Worm (Caenorhabditis elegans) whole organism, early embryonic: ENCODE data around the gene srh-28.

ENCODE experiments used
- B0310.2 ChIP-seq: sonication (generic microtip); optimal IDR thresholded peaks from 2 replicates; lab custom pipeline; 2016; ENCODE audit warnings: mild to moderate bottlenecking, missing genetic modification characterization, missing compliant biosample characterization
- F13C5.2 ChIP-seq: sonication (generic microtip); optimal IDR thresholded peaks from 2 replicates; lab custom pipeline; 2017; ENCODE audit warnings: mild to moderate bottlenecking, missing genetic modification characterization, inconsistent platforms, missing compliant biosample characterization
- aly-1 ChIP-seq: sonication (generic microtip); optimal IDR thresholded peaks from 2 replicates; lab custom pipeline; 2016; ENCODE audit warnings: missing genetic modification characterization, missing compliant biosample characterization
- ama-1 ChIP-seq: fragments of 150-350 bp; optimal IDR thresholded peaks from 2 replicates; lab custom pipeline; 2014
- ceh-13 ChIP-seq: fragments of 200-800 bp; sonication (Bioruptor generic); optimal IDR thresholded peaks from 2 replicates; lab custom pipeline; 2018; ENCODE audit warnings: mild to moderate bottlenecking, missing genetic modification characterization, missing compliant biosample characterization
- ceh-36 ChIP-seq: sonication (generic microtip); optimal IDR thresholded peaks from 2 replicates; lab custom pipeline; 2016; ENCODE audit warnings: missing genetic modification characterization, inconsistent platforms, missing compliant biosample characterization
- ets-7 ChIP-seq: sonication (generic microtip); optimal IDR thresholded peaks from 2 replicates; lab custom pipeline; 2016; ENCODE audit warnings: missing genotype, missing genetic modification characterization, missing compliant biosample characterization
- flt-1 ChIP-seq: fragments of 200-800 bp; sonication (Bioruptor generic); IDR thresholded peaks from 2 replicates; pipeline ENCODE4 v1.3.6; 2022; ENCODE audit warnings: missing genetic modification characterization, missing compliant biosample characterization
- hmbx-1 ChIP-seq: sonication (generic microtip); optimal IDR thresholded peaks from 2 replicates; lab custom pipeline; 2016; ENCODE audit warnings: mild to moderate bottlenecking, missing genetic modification characterization, missing compliant biosample characterization
- hmg-4 ChIP-seq: fragments of 200-800 bp; sonication (Bioruptor generic); optimal IDR thresholded peaks from 2 replicates; lab custom pipeline; 2018; ENCODE audit warnings: mild to moderate bottlenecking, missing genetic modification characterization, missing compliant biosample characterization
- hnd-1 ChIP-seq: sonication (generic microtip); optimal IDR thresholded peaks from 2 replicates; lab custom pipeline; 2016; ENCODE audit warnings: missing genetic modification characterization, missing compliant biosample characterization
- pes-1 ChIP-seq: fragments of 200-800 bp; sonication (Bioruptor generic); IDR thresholded peaks from 2 replicates; pipeline ENCODE4 v1.3.6; 2022; ENCODE audit warnings: missing genetic modification reagents, missing genetic modification characterization, missing compliant biosample characterization
- scrt-1 ChIP-seq: fragments of 200-800 bp; sonication (Bioruptor generic); IDR thresholded peaks from 2 replicates; pipeline ENCODE4 v1.3.6; 2022; ENCODE audit warnings: missing genetic modification characterization, missing compliant biosample characterization
- sea-1 ChIP-seq: fragments of 200-800 bp; sonication (Bioruptor generic); conservative IDR thresholded peaks from 2 replicates; pipeline ENCODE4 v1.3.6; 2022; ENCODE audit warnings: missing genetic modification characterization, missing compliant biosample characterization
- tbx-11 ChIP-seq: fragments of 200-800 bp; sonication (Bioruptor generic); IDR thresholded peaks from 2 replicates; pipeline ENCODE4 v1.3.6; 2022; ENCODE audit warnings: missing genetic modification characterization, missing compliant biosample characterization
- tbx-37 ChIP-seq: fragments of 200-800 bp; sonication (Bioruptor generic); conservative IDR thresholded peaks from 2 replicates; pipeline ENCODE4 v1.3.6; 2022; ENCODE audit warnings: missing genetic modification reagents, missing genetic modification characterization, missing compliant biosample characterization
- tra-4 ChIP-seq: sonication (generic microtip); optimal IDR thresholded peaks from 2 replicates; lab custom pipeline; 2017; ENCODE audit warnings: missing genetic modification characterization, missing compliant biosample characterization

srh-28 gene

DNA sequence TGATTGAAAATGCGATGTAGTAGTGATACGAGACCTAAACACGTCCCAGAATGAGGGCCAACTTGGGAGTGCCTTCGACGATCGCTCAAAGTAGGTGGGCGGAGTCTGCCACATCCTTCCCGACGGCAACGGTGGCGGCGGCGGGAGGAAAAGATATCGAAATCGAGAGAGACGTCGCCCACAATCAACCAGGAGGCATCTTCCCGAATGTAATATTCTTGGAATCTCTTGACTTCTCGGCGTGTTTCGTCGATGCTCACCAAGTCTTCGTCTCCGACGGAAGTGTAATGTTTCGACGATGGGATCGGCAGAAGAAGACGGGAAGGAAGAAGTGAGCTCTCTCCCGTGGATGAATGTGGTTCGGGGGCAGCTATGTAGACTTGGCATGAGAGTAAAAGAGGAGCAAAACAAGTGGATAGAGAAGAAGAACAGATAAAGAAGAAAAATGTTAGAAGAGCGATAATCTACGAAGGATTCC lies 7.1 kb downstream of the srh-28 start, which contains the start of the genes T25F10.1 and clik-1:
Gene T25F10.1 (plus strand): TSS at position 51 of the 478 bp plus-strand sequence.
Gene clik-1 (minus strand): TSS at position 281 of the 478 bp plus-strand sequence.
- TF ChIP-seq hnd-1 (tag; lab: Kevin White, UChicago) = no peak
- TF ChIP-seq B0310.2 (tag; lab: Kevin White, UChicago) = no peak
- no peak for TF ChIP-seq hmbx-1
- TF ChIP-seq hmg-4 (GFP tag; lab: Kevin White, UChicago) = no peak
- no peak for TF ChIP-seq tbx-11
- no peak for TF ChIP-seq ets-7 (tag; lab: Kevin White, UChicago)
- no peak for TF ChIP-seq sea-1
- no peak for TF ChIP-seq tra-4

DNA sequence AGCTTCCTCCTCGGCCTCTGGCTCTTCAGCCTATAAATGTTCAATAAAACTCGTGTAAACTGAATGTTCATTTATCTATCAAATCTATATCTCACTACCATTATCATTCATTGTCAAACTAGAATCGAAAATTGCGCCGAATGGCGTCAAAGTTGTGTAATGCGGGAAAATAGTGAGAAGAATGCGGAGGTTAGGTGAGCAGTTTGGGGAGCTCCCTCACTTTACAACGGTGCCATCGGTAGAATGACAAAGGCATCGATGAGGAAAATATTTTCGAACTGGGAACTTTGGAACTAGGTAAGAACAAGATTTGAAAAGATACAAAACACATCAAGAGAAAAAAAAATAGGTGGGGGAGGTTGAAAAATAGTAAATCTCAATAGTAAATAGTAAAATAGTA lies 8.0 kb downstream of the srh-28 start:
- no peak for TF ChIP-seq tra-4
- TF ChIP-seq B0310.2 (tag; lab: Kevin White, UChicago) = no peak
- TF ChIP-seq hnd-1 (tag; lab: Kevin White, UChicago) = no peak

ce11 chrV:6764972-6765371 lies 10.6 kb downstream of the srh-28 start, which contains the start of gene bbs-8:
Gene bbs-8, minus strand, starts transcription at chrV:6765072.
- no peak for TF ChIP-seq tra-4
- no peak for TF ChIP-seq sea-1
- TF ChIP-seq flt-1 = no peak
- TF ChIP-seq tbx-37 (GFP tag; lab: Robert Waterston, UW) = no peak
- TF ChIP-seq hmg-4 (GFP tag; lab: Kevin White, UChicago) = no peak
- TF ChIP-seq ets-7 (tag; lab: Kevin White, UChicago) = no peak
- TF ChIP-seq ceh-36 (tag; lab: Kevin White, UChicago) = no peak
- no peak for TF ChIP-seq B0310.2 (tag; lab: Kevin White, UChicago)
- TF ChIP-seq hnd-1 (tag; lab: Kevin White, UChicago) = no peak
- TF ChIP-seq tbx-11 = no peak
- no peak for TF ChIP-seq F13C5.2 (tag; lab: Kevin White, UChicago)
- TF ChIP-seq aly-1 (tag; lab: Kevin White, UChicago) = no peak
- TF ChIP-seq ama-1 (lab: Kevin White, UChicago) = no peak

- no peak for TF ChIP-seq flt-1
- no peak for TF ChIP-seq sea-1
- TF ChIP-seq hmbx-1 = no peak
- no peak for TF ChIP-seq aly-1 (tag; lab: Kevin White, UChicago)
- no peak for TF ChIP-seq ets-7 (tag; lab: Kevin White, UChicago)
- TF ChIP-seq tbx-11 = no peak
- TF ChIP-seq hmg-4 (GFP tag; lab: Kevin White, UChicago) = no peak
Observed at ce11 chrV:6762361-6762760, 13.2 kb downstream of the srh-28 start, which contains the start of gene T25F10.4. Gene T25F10.4, minus strand, starts transcription at chrV:6762461.

ce11 chrV:6758017-6758416 lies 17.6 kb downstream of the srh-28 start, which contains the start of gene dbl-1:
Gene dbl-1, plus strand, starts transcription at chrV:6758135.
- no peak for TF ChIP-seq hmbx-1
- TF ChIP-seq flt-1 = no peak
- no peak for TF ChIP-seq ceh-13 (GFP tag; lab: Kevin White, UChicago)
- TF ChIP-seq scrt-1 = no peak
- TF ChIP-seq tbx-11 = no peak
- TF ChIP-seq tra-4 = no peak
- no peak for TF ChIP-seq hnd-1 (tag; lab: Kevin White, UChicago)
- TF ChIP-seq hmg-4 (GFP tag; lab: Kevin White, UChicago) = no peak
- TF ChIP-seq sea-1 = no peak
- no peak for TF ChIP-seq ets-7 (tag; lab: Kevin White, UChicago)
- no peak for TF ChIP-seq ceh-36 (tag; lab: Kevin White, UChicago)
- TF ChIP-seq ama-1 (lab: Kevin White, UChicago) = no peak
- TF ChIP-seq pes-1 (GFP tag; lab: Robert Waterston, UW) = no peak
- TF ChIP-seq aly-1 (tag; lab: Kevin White, UChicago) = no peak
- no peak for TF ChIP-seq tbx-37 (GFP tag; lab: Robert Waterston, UW)
- no peak for TF ChIP-seq B0310.2 (tag; lab: Kevin White, UChicago)
- no peak for TF ChIP-seq F13C5.2 (tag; lab: Kevin White, UChicago)

ce11 chrV:6753257-6753656 lies 22.4 kb downstream of the srh-28 start:
- no peak for TF ChIP-seq hnd-1 (tag; lab: Kevin White, UChicago)
- no peak for TF ChIP-seq tbx-11
- TF ChIP-seq sea-1 = no peak
- TF ChIP-seq aly-1 (tag; lab: Kevin White, UChicago) = no peak
- no peak for TF ChIP-seq F13C5.2 (tag; lab: Kevin White, UChicago)
- TF ChIP-seq tra-4 = no peak
- TF ChIP-seq ets-7 (tag; lab: Kevin White, UChicago) = no peak
- no peak for TF ChIP-seq hmg-4 (GFP tag; lab: Kevin White, UChicago)
- no peak for TF ChIP-seq pes-1 (GFP tag; lab: Robert Waterston, UW)
- TF ChIP-seq ceh-13 (GFP tag; lab: Kevin White, UChicago) = no peak
- no peak for TF ChIP-seq ceh-36 (tag; lab: Kevin White, UChicago)
- TF ChIP-seq tbx-37 (GFP tag; lab: Robert Waterston, UW) = no peak
- no peak for TF ChIP-seq flt-1
- no peak for TF ChIP-seq B0310.2 (tag; lab: Kevin White, UChicago)

- TF ChIP-seq sea-1 (no peak), aly-1 (tag; lab: Kevin White, UChicago) (no peak), ets-7 (tag; lab: Kevin White, UChicago) (no peak), hmbx-1 (no peak), tbx-37 (GFP tag; lab: Robert Waterston, UW) (no peak), flt-1 (no peak), ceh-13 (GFP tag; lab: Kevin White, UChicago) (no peak), hnd-1 (tag; lab: Kevin White, UChicago) (no peak), tra-4 (no peak), ceh-36 (tag; lab: Kevin White, UChicago) (no peak), scrt-1 (no peak)
Observed at ce11 chrV:6751493-6752100, 24.0 kb downstream of the srh-28 start.
